Worm (Caenorhabditis elegans) whole organism, mixed stage, embryonic: Measurements from ENCODE around the gene ncap-1.

Experiments used
- M03D4.4 ChIP-seq: sonication (generic microtip); optimal IDR thresholded peaks from 2 replicates; lab custom pipeline; 2017; ENCODE audit warnings: mild to moderate bottlenecking, missing genetic modification characterization, missing compliant biosample characterization
- bed-3 ChIP-seq: fragments of 200-800 bp; sonication (Bioruptor generic); optimal IDR thresholded peaks from 3 replicates; lab custom pipeline; 2018; ENCODE audit warnings: mild to moderate bottlenecking, missing genetic modification characterization, moderate library complexity, missing compliant biosample characterization
- blmp-1 ChIP-seq: fragments of 150-350 bp; optimal IDR thresholded peaks from 2 replicates; lab custom pipeline; 2014; ENCODE audit warnings: missing biosample characterization, missing genetic modification characterization
- ceh-39 ChIP-seq: fragments of 150-350 bp; optimal IDR thresholded peaks from 2 replicates; lab custom pipeline; 2014; ENCODE audit warnings: missing biosample characterization, missing genetic modification characterization
- ceh-43 ChIP-seq: fragments of 200-800 bp; sonication (Bioruptor generic); optimal IDR thresholded peaks from 2 replicates; lab custom pipeline; 2018; ENCODE audit warnings: mild to moderate bottlenecking, missing genetic modification characterization, moderate library complexity, missing compliant biosample characterization
- ceh-83 ChIP-seq: fragments of 200-800 bp; sonication (Bioruptor generic); optimal IDR thresholded peaks from 2 replicates; lab custom pipeline; 2018; ENCODE audit warnings: mild to moderate bottlenecking, missing genetic modification characterization, missing compliant biosample characterization
- ces-1 ChIP-seq: fragments of 150-350 bp; optimal IDR thresholded peaks from 2 replicates; lab custom pipeline; 2014; ENCODE audit warnings: missing biosample characterization, missing genetic modification reagents, missing genetic modification characterization
- drap-1 ChIP-seq: fragments of 200-800 bp; sonication (Bioruptor generic); optimal IDR thresholded peaks from 3 replicates; lab custom pipeline; 2018; ENCODE audit warnings: mild to moderate bottlenecking, missing genetic modification characterization, missing compliant biosample characterization
- elt-1 ChIP-seq: sonication (generic microtip); optimal IDR thresholded peaks from 2 replicates; lab custom pipeline; 2017; ENCODE audit warnings: missing genetic modification characterization, mild to moderate bottlenecking, missing compliant biosample characterization, antibody characterized with exemption, moderate library complexity, borderline replicate concordance; ENCODE audit not compliant: insufficient read depth
- elt-3 ChIP-seq: fragments of 150-350 bp; optimal IDR thresholded peaks from 2 replicates; lab custom pipeline; 2014; ENCODE audit warnings: missing biosample characterization, missing genetic modification characterization
- flh-1 ChIP-seq: fragments of 200-800 bp; sonication (Bioruptor generic); optimal IDR thresholded peaks from 2 replicates; lab custom pipeline; 2018; ENCODE audit warnings: mild to moderate bottlenecking, missing genetic modification characterization, moderate library complexity, missing compliant biosample characterization
- ham-2 ChIP-seq: fragments of 200-800 bp; sonication (Bioruptor generic); optimal IDR thresholded peaks from 2 replicates; lab custom pipeline; 2018; ENCODE audit warnings: mild to moderate bottlenecking, missing genetic modification characterization, missing compliant biosample characterization
- hlh-1 ChIP-seq: fragments of 150-350 bp; optimal IDR thresholded peaks from 2 replicates; lab custom pipeline; 2014; ENCODE audit warnings: missing biosample characterization, missing genetic modification reagents, missing genetic modification characterization
- lin-13 ChIP-seq: fragments of 150-350 bp; optimal IDR thresholded peaks from 2 replicates; lab custom pipeline; 2014; ENCODE audit warnings: missing biosample characterization, missing genetic modification characterization
- lin-32 ChIP-seq: fragments of 200-800 bp; sonication (Bioruptor generic); optimal IDR thresholded peaks from 2 replicates; lab custom pipeline; 2018; ENCODE audit warnings: mild to moderate bottlenecking, missing genetic modification characterization, missing compliant biosample characterization
- mab-5 ChIP-seq: fragments of 150-350 bp; optimal IDR thresholded peaks from 2 replicates; lab custom pipeline; 2014; ENCODE audit warnings: missing biosample characterization, missing genetic modification characterization
- mls-2 ChIP-seq: sonication (generic microtip); optimal IDR thresholded peaks from 2 replicates; lab custom pipeline; 2016; ENCODE audit warnings: mild to moderate bottlenecking, missing genetic modification characterization, moderate library complexity, missing compliant biosample characterization
- nhr-12 ChIP-seq: fragments of 150-350 bp; optimal IDR thresholded peaks from 2 replicates; lab custom pipeline; 2014; ENCODE audit warnings: missing biosample characterization, missing genetic modification characterization
- nhr-2 ChIP-seq: fragments of 150-350 bp; optimal IDR thresholded peaks from 2 replicates; lab custom pipeline; 2014; ENCODE audit warnings: missing biosample characterization, missing genetic modification characterization
- nhr-237 ChIP-seq: fragments of 150-350 bp; optimal IDR thresholded peaks from 2 replicates; lab custom pipeline; 2014; ENCODE audit warnings: missing biosample characterization, missing genetic modification characterization
- nhr-28 ChIP-seq: fragments of 150-350 bp; optimal IDR thresholded peaks from 2 replicates; lab custom pipeline; 2014; ENCODE audit warnings: missing biosample characterization, missing genetic modification characterization
- nhr-76 ChIP-seq: sonication (generic microtip); optimal IDR thresholded peaks from 2 replicates; lab custom pipeline; 2017; ENCODE audit warnings: missing biosample characterization, missing genetic modification characterization
- pha-4 ChIP-seq: fragments of 150-350 bp; optimal IDR thresholded peaks from 2 replicates; lab custom pipeline; 2018; ENCODE audit warnings: missing biosample characterization, missing genetic modification reagents, missing genetic modification characterization
- snpc-4 ChIP-seq: fragments of 150-350 bp; optimal IDR thresholded peaks from 2 replicates; lab custom pipeline; 2014; ENCODE audit warnings: missing biosample characterization, missing genetic modification characterization
- sptf-1 ChIP-seq: sonication (generic microtip); optimal IDR thresholded peaks from 2 replicates; lab custom pipeline; 2017; ENCODE audit warnings: mild to moderate bottlenecking, missing genetic modification characterization, moderate library complexity, missing compliant biosample characterization
- tbx-8 ChIP-seq: fragments of 200-800 bp; sonication (Bioruptor generic); optimal IDR thresholded peaks from 2 replicates; lab custom pipeline; 2018; ENCODE audit warnings: mild to moderate bottlenecking, missing genetic modification characterization, moderate library complexity, missing compliant biosample characterization
- unc-120 ChIP-seq: sonication (generic microtip); optimal IDR thresholded peaks from 2 replicates; lab custom pipeline; 2017; ENCODE audit warnings: missing genetic modification characterization, missing compliant biosample characterization; ENCODE audit not compliant: poor library complexity, severe bottlenecking
- unc-39 ChIP-seq: fragments of 150-350 bp; optimal IDR thresholded peaks from 2 replicates; lab custom pipeline; 2014; ENCODE audit warnings: missing biosample characterization, missing genetic modification characterization
- unc-62 ChIP-seq: fragments of 150-350 bp; optimal IDR thresholded peaks from 2 replicates; lab custom pipeline; 2014; ENCODE audit warnings: missing biosample characterization, missing genetic modification reagents, missing genetic modification characterization
- zip-8 ChIP-seq: fragments of 150-350 bp; optimal IDR thresholded peaks from 2 replicates; lab custom pipeline; 2014; ENCODE audit warnings: missing biosample characterization, missing genetic modification characterization
- ztf-11 ChIP-seq: fragments of 150-350 bp; optimal IDR thresholded peaks from 2 replicates; lab custom pipeline; 2014; ENCODE audit warnings: missing biosample characterization, missing genetic modification characterization

The ncap-1 gene

ce11 chrII:2946438-2946837 is 27.3 kb upstream of the ncap-1 start, which contains the start of gene srw-79:
TSS of gene srw-79 (plus strand) at chrII:2946738.
- no peak for TF ChIP-seq nhr-2 (tag; lab: Kevin White, UChicago)
- TF ChIP-seq pha-4 (tag; lab: Kevin White, UChicago) = no peak
- TF ChIP-seq tbx-8 (GFP tag; lab: Kevin White, UChicago) = no peak
- no peak for TF ChIP-seq mab-5 (tag; lab: Kevin White, UChicago)
- TF ChIP-seq ceh-83 (GFP tag; lab: Kevin White, UChicago) = no peak
- TF ChIP-seq ham-2 (GFP tag; lab: Kevin White, UChicago) = no peak
- no peak for TF ChIP-seq mls-2 (tag; lab: Kevin White, UChicago)
- TF ChIP-seq lin-13 (tag; lab: Kevin White, UChicago) = no peak
- TF ChIP-seq nhr-12 (tag; lab: Kevin White, UChicago) = no peak
- TF ChIP-seq unc-120 = no peak
- no peak for TF ChIP-seq ceh-43 (GFP tag; lab: Kevin White, UChicago)
- no peak for TF ChIP-seq nhr-28 (tag; lab: Kevin White, UChicago)
- no peak for TF ChIP-seq M03D4.4 (tag; lab: Kevin White, UChicago)
- no peak for TF ChIP-seq unc-39 (tag; lab: Kevin White, UChicago)
- TF ChIP-seq flh-1 (GFP tag; lab: Kevin White, UChicago) = no peak
- TF ChIP-seq unc-62 = no peak

- TF ChIP-seq drap-1 (GFP tag; lab: Kevin White, UChicago) (no peak), unc-39 (tag; lab: Kevin White, UChicago) (no peak)
These were observed 24.9 kb upstream of the ncap-1 start, which contains the start of the genes irld-50 and irld-49 for ce11 chrII:2943966-2944365. TSS of gene irld-50 (minus strand) at chrII:2944066. TSS of gene irld-49 (plus strand) at chrII:2944176.

- no peak for TF ChIP-seq nhr-2 (tag; lab: Kevin White, UChicago)
- no peak for TF ChIP-seq ztf-11 (tag; lab: Kevin White, UChicago)
- no peak for TF ChIP-seq zip-8 (tag; lab: Kevin White, UChicago)
- TF ChIP-seq nhr-237 (tag; lab: Kevin White, UChicago) = no peak
- TF ChIP-seq lin-32 (GFP tag; lab: Kevin White, UChicago) = no peak
- TF ChIP-seq elt-3 (tag; lab: Kevin White, UChicago) = no peak
- TF ChIP-seq M03D4.4 (tag; lab: Kevin White, UChicago) = no peak
- no peak for TF ChIP-seq hlh-1 (tag; lab: Kevin White, UChicago)
- no peak for TF ChIP-seq nhr-12 (tag; lab: Kevin White, UChicago)
- TF ChIP-seq mls-2 (tag; lab: Kevin White, UChicago) = no peak
- no peak for TF ChIP-seq lin-13 (tag; lab: Kevin White, UChicago)
- TF ChIP-seq ceh-83 (GFP tag; lab: Kevin White, UChicago) = no peak
- TF ChIP-seq snpc-4 (tag; lab: Kevin White, UChicago) = no peak
- no peak for TF ChIP-seq tbx-8 (GFP tag; lab: Kevin White, UChicago)
- TF ChIP-seq bed-3 (GFP tag; lab: Kevin White, UChicago) = no peak
- no peak for TF ChIP-seq ces-1
These were observed 21.6 kb upstream of the ncap-1 start, which contains the start of gene irld-66 for ce11 chrII:2940747-2941146. TSS of gene irld-66 (minus strand) at chrII:2940847.

ce11 chrII:2939681-2940080 is 20.6 kb upstream of the ncap-1 start:
- TF ChIP-seq bed-3 (GFP tag; lab: Kevin White, UChicago) (no peak), unc-39 (tag; lab: Kevin White, UChicago) (no peak), ceh-83 (GFP tag; lab: Kevin White, UChicago) (no peak), nhr-28 (tag; lab: Kevin White, UChicago) (no peak), zip-8 (tag; lab: Kevin White, UChicago) (no peak)

ce11 chrII:2937852-2938251 is 18.7 kb upstream of the ncap-1 start, which contains the start of gene irld-65:
TSS of gene irld-65 (minus strand) at chrII:2937952.
- TF ChIP-seq tbx-8 (GFP tag; lab: Kevin White, UChicago) = no peak
- TF ChIP-seq mab-5 (tag; lab: Kevin White, UChicago) = no peak
- no peak for TF ChIP-seq zip-8 (tag; lab: Kevin White, UChicago)
- no peak for TF ChIP-seq sptf-1 (tag; lab: Kevin White, UChicago)
- TF ChIP-seq mls-2 (tag; lab: Kevin White, UChicago) = no peak
- TF ChIP-seq unc-62 = no peak
- no peak for TF ChIP-seq nhr-28 (tag; lab: Kevin White, UChicago)
- no peak for TF ChIP-seq nhr-2 (tag; lab: Kevin White, UChicago)
- no peak for TF ChIP-seq ceh-39 (tag; lab: Kevin White, UChicago)
- TF ChIP-seq nhr-76 (tag; lab: Kevin White, UChicago) = no peak
- no peak for TF ChIP-seq elt-1 (tag; lab: Kevin White, UChicago)
- no peak for TF ChIP-seq unc-120
- no peak for TF ChIP-seq flh-1 (GFP tag; lab: Kevin White, UChicago)
- no peak for TF ChIP-seq blmp-1
- no peak for TF ChIP-seq ztf-11 (tag; lab: Kevin White, UChicago)
- TF ChIP-seq, all 35 proteins: peak for 0
